Fruit fly (Drosophila melanogaster): ENCODE measurements around the gene CG34180.

Gene CG34180

DNA sequence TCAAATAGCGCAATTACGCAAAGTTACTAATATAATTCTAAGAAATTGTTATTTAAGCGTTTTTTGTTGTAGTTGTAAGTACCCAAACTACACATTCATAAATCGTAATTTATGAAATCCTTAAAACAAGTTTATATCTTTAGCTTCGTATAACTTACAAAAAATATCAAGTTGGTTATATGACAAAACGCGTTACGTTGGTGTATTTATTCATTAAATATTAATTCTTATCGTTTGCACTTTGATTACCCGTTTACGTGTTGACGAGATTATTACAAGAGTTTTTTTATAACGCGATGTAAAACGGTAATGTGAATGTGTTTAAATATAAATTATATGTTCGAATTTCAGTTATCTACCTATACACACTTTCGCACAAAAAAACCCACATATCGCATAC, 17.3 kb downstream of the CG34180 start:
- no peak for TF ChIP-seq fru (GFP tag; optimal IDR thresholded peaks at IDR 0.05)
- TF ChIP-seq lola (GFP tag; optimal IDR thresholded peaks at IDR 0.05): no peak
- no peak for TF ChIP-seq Jra (GFP tag; optimal IDR thresholded peaks at IDR 0.05)
- TF ChIP-seq sv (GFP tag; optimal IDR thresholded peaks at IDR 0.05): no peak
- TF ChIP-seq foxo (GFP tag; optimal IDR thresholded peaks at IDR 0.05): no peak
- TF ChIP-seq dmrt93B (GFP tag; optimal IDR thresholded peaks at IDR 0.05): no peak
- no peak for TF ChIP-seq woc (GFP tag; optimal IDR thresholded peaks at IDR 0.05)
- no peak for TF ChIP-seq dl (GFP tag; optimal IDR thresholded peaks at IDR 0.05; ENCODE audit: insufficient read depth in 1 of 2, partially characterized antibody in 2 of 2)
- no peak for TF ChIP-seq Hr78 (GFP tag; optimal IDR thresholded peaks at IDR 0.05)

DNA sequence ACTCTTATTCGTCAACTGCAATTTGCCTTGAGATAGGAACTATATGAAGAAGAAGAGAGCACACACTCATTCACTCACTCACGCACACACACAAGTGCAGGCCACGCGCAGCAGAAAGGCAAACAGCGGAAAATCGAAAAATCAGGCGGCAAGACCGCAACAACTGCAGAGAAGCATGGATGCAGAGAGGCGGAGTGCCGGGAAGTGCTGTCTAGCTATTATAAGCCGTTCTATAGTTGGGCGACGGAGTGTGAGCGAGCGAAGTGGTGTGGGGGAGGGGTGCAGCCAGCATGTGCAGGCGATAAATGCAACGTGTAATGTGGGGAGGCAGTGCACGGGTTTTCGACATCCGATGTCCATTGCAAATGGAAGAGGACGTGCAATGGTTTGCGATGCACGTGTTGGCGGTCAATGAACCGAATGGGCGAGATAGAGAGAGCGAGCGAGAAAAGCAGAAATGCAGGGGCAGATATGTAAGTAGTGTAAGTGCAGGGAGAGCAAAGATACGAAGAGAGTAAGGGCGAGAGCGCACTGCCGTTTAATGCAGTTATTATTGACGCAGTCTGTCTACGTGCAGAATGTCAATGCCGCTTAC, 18.5 kb downstream of the CG34180 start:
- TF ChIP-seq ey (GFP tag; optimal IDR thresholded peaks at IDR 0.05) (no peak), dl (GFP tag; optimal IDR thresholded peaks at IDR 0.05; ENCODE audit: insufficient read depth in 1 of 2, partially characterized antibody in 2 of 2) (peak; percentile 0 to 19), Rel (GFP tag; optimal IDR thresholded peaks at IDR 0.05) (no peak), Rel (tag; optimal IDR thresholded peaks at IDR 0.05) (peak; percentile 17), usp (GFP tag; optimal IDR thresholded peaks at IDR 0.05) (no peak), foxo (GFP tag; optimal IDR thresholded peaks at IDR 0.05) (no peak), psq (GFP tag; optimal IDR thresholded peaks at IDR 0.05) (peak; percentile 57), Abd-B (GFP tag; optimal IDR thresholded peaks at IDR 0.05) (no peak), brk (GFP tag; optimal IDR thresholded peaks at IDR 0.05) (no peak), N (GFP tag; optimal IDR thresholded peaks at IDR 0.05) (no peak), Vsx2 (GFP tag; optimal IDR thresholded peaks at IDR 0.05; ENCODE audit: partially characterized antibody) (no peak), Sp1 (GFP tag; optimal IDR thresholded peaks at IDR 0.05) (peak; percentile 23), Jra (GFP tag; optimal IDR thresholded peaks at IDR 0.05) (no peak), Dif (GFP tag; optimal IDR thresholded peaks at IDR 0.05; ENCODE audit: partially characterized antibody) (peak; percentile 30), sage (GFP tag; optimal IDR thresholded peaks at IDR 0.05) (no peak), GATAd (GFP tag; optimal IDR thresholded peaks at IDR 0.05) (no peak), jim (GFP tag; optimal IDR thresholded peaks at IDR 0.05) (no peak), CrebA (GFP tag; optimal IDR thresholded peaks at IDR 0.05; ENCODE audit: borderline replicate concordance) (no peak), h (GFP tag; optimal IDR thresholded peaks at IDR 0.05) (peak; percentile 31), lola (GFP tag; optimal IDR thresholded peaks at IDR 0.05) (no peak), tai (GFP tag; optimal IDR thresholded peaks at IDR 0.05) (peak; percentile 95), CG32264 (GFP tag; optimal IDR thresholded peaks at IDR 0.05) (no peak), dmrt93B (GFP tag; optimal IDR thresholded peaks at IDR 0.05) (no peak), woc (GFP tag; optimal IDR thresholded peaks at IDR 0.05) (no peak)

DNA sequence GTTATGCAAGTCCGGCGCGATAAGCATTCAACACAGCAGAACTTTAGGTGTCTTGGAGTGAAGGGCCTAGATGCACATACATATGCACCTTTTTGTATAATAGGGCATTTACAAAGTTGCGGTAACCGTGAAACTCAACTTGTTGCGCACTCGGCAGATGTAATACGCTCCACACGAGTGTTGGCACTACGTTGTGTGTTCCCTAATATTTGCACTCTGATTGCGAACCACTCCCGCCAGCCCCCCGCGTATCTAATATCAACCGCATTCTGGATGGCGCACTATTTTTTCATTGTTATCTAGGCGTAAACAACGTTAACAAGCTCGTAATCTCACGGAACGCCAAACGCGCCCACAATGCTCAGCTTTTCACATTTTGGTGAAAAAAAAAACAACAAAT, 20.0 kb downstream of the CG34180 start:
- TF ChIP-seq Rel (GFP tag; optimal IDR thresholded peaks at IDR 0.05) (no peak), Rel (tag; optimal IDR thresholded peaks at IDR 0.05) (peak; percentile 11), Abd-B (GFP tag; optimal IDR thresholded peaks at IDR 0.05) (no peak), CG9705 (GFP tag; optimal IDR thresholded peaks at IDR 0.05) (no peak), psq (GFP tag; optimal IDR thresholded peaks at IDR 0.05) (no peak), Dif (GFP tag; optimal IDR thresholded peaks at IDR 0.05; ENCODE audit: partially characterized antibody) (no peak), sage (GFP tag; optimal IDR thresholded peaks at IDR 0.05) (no peak), HLH106 (tag; optimal IDR thresholded peaks at IDR 0.05) (no peak)

DNA sequence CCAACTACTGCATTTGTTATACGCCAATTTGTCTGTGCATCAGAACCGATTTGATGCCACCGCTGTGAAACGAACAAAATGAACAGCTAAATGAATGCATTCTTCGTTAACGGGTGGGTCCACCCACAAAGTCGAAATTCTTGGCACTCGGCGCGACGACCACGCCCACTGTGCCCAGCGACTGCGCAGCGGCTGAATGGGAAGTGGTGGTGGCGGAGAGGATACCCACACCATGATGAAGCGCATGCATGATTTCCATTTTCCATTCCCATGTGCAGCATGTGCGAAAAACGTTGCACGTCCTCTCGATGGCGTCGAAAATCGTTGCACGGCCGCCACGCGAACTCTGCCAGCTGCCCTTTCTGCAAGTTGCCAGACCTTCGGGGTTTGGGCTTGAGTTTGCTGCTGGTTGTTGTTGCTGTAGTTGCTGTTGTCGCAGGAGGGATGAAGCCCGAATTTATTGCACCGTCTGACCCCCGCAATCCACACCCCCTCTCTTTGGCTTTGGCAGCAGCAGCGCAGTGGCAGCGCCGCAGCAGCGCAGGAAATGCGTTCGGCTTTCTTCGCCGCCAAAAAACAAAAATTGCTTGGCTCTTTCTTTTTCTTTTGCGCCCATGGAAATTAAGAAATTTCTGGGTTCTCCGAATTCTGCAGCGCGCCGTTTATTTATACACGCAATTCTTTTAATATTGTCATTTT, 21.0 kb downstream of the CG34180 start:
- no peak for TF ChIP-seq Dfd (GFP tag; optimal IDR thresholded peaks at IDR 0.05)
- no peak for TF ChIP-seq sage (GFP tag; optimal IDR thresholded peaks at IDR 0.05)
- peak; percentile 40 for TF ChIP-seq woc (GFP tag; optimal IDR thresholded peaks at IDR 0.05)
- TF ChIP-seq dl (GFP tag; optimal IDR thresholded peaks at IDR 0.05; ENCODE audit: insufficient read depth in 1 of 2, partially characterized antibody in 2 of 2): peak in 1 of 2 experiments; percentile 55
- peak; percentile 9 for TF ChIP-seq Vsx2 (GFP tag; optimal IDR thresholded peaks at IDR 0.05; ENCODE audit: partially characterized antibody)
- TF ChIP-seq N (GFP tag; optimal IDR thresholded peaks at IDR 0.05): no peak
- TF ChIP-seq HLH106 (tag; optimal IDR thresholded peaks at IDR 0.05): peak; percentile 15
- TF ChIP-seq Hnf4 (GFP tag; optimal IDR thresholded peaks at IDR 0.05): no peak
- TF ChIP-seq lola (GFP tag; optimal IDR thresholded peaks at IDR 0.05): peak; percentile 51
- TF ChIP-seq foxo (GFP tag; optimal IDR thresholded peaks at IDR 0.05): no peak
- TF ChIP-seq Dif (GFP tag; optimal IDR thresholded peaks at IDR 0.05; ENCODE audit: partially characterized antibody): no peak
- TF ChIP-seq GATAd (GFP tag; optimal IDR thresholded peaks at IDR 0.05): no peak
- TF ChIP-seq CG9705 (GFP tag; optimal IDR thresholded peaks at IDR 0.05): peak; percentile 36
- TF ChIP-seq Myc (optimal IDR thresholded peaks at IDR 0.05): no peak
- TF ChIP-seq brk (GFP tag; optimal IDR thresholded peaks at IDR 0.05): no peak
- TF ChIP-seq OdsH (GFP tag; optimal IDR thresholded peaks at IDR 0.05): no peak
- no peak for TF ChIP-seq Abd-B (GFP tag; optimal IDR thresholded peaks at IDR 0.05)
- no peak for TF ChIP-seq usp (GFP tag; optimal IDR thresholded peaks at IDR 0.05)
- TF ChIP-seq dsf (GFP tag; optimal IDR thresholded peaks at IDR 0.05; ENCODE audit: borderline replicate concordance): no peak
- peak; percentile 57 for TF ChIP-seq psq (GFP tag; optimal IDR thresholded peaks at IDR 0.05)
- no peak for TF ChIP-seq CG32264 (GFP tag; optimal IDR thresholded peaks at IDR 0.05)
- TF ChIP-seq Rel (GFP tag; optimal IDR thresholded peaks at IDR 0.05): no peak
- TF ChIP-seq Rel (tag; optimal IDR thresholded peaks at IDR 0.05): peak; percentile 50
- no peak for TF ChIP-seq br (GFP tag; optimal IDR thresholded peaks at IDR 0.05)
- TF ChIP-seq Mio (GFP tag; optimal IDR thresholded peaks at IDR 0.05): no peak
- no peak for TF ChIP-seq CrebA (GFP tag; optimal IDR thresholded peaks at IDR 0.05; ENCODE audit: borderline replicate concordance)
- no peak for TF ChIP-seq pan (optimal IDR thresholded peaks at IDR 0.05)
- peak; percentile 54 for TF ChIP-seq Sp1 (GFP tag; optimal IDR thresholded peaks at IDR 0.05)
- TF ChIP-seq Hr78 (GFP tag; optimal IDR thresholded peaks at IDR 0.05): no peak
- TF ChIP-seq jim (GFP tag; optimal IDR thresholded peaks at IDR 0.05): no peak
- no peak for TF ChIP-seq dmrt93B (GFP tag; optimal IDR thresholded peaks at IDR 0.05)
- TF ChIP-seq Hr83 (GFP tag; optimal IDR thresholded peaks at IDR 0.05; ENCODE audit: poor library complexity, severe bottlenecking): no peak

All from whole organism, wandering third instar larva.